Fruit fly (Drosophila melanogaster) whole organism, adult: ENCODE results near the gene CG15602.

ENCODE experiments used
- CG1620 ChIP-seq: fragments of 200-800 bp; sonication (Bioruptor generic); optimal IDR thresholded peaks from 2 replicates; lab custom pipeline; 2016; ENCODE audit warnings: missing biosample characterization, missing genetic modification characterization
- CG33017 ChIP-seq: fragments of 200-800 bp; sonication (Bioruptor generic); optimal IDR thresholded peaks from 2 replicates; lab custom pipeline; 2018; ENCODE audit warnings: missing biosample characterization, mild to moderate bottlenecking, missing genetic modification characterization, moderate library complexity
- CG7045 ChIP-seq: fragments of 200-800 bp; sonication (Bioruptor generic); optimal IDR thresholded peaks from 2 replicates; lab custom pipeline; 2017; ENCODE audit warnings: missing biosample characterization, mild to moderate bottlenecking, missing genetic modification characterization
- CG7101 ChIP-seq: fragments of 200-800 bp; sonication (Bioruptor generic); optimal IDR thresholded peaks from 2 replicates; lab custom pipeline; 2018; ENCODE audit warnings: missing biosample characterization, mild to moderate bottlenecking, missing genetic modification characterization, moderate library complexity
- Crg-1 ChIP-seq: fragments of 200-800 bp; sonication (Bioruptor generic); optimal IDR thresholded peaks from 2 replicates; lab custom pipeline; 2016; ENCODE audit warnings: missing biosample characterization, missing genetic modification characterization
- Hr96 ChIP-seq: fragments of 200-800 bp; sonication (Bioruptor generic); optimal IDR thresholded peaks from 2 replicates; lab custom pipeline; 2016; ENCODE audit warnings: missing biosample characterization, missing genetic modification characterization
- Mnt ChIP-seq: fragments of 200-800 bp; sonication (Bioruptor generic); optimal IDR thresholded peaks from 2 replicates; lab custom pipeline; 2016; ENCODE audit warnings: missing biosample characterization, mild to moderate bottlenecking, missing genetic modification characterization
- bab1 ChIP-seq: fragments of 200-800 bp; sonication (Bioruptor generic); optimal IDR thresholded peaks from 3 replicates; lab custom pipeline; 2019; ENCODE audit warnings: missing biosample characterization, mild to moderate bottlenecking, missing genetic modification characterization, moderate library complexity
- cnc ChIP-seq, 2 experiments: fragments of >200 bp; optimal IDR thresholded peaks; 2 replicates each; lab custom pipeline; 2017
- kay ChIP-seq: fragments of 200-800 bp; sonication (Bioruptor generic); peaks from one replicate; lab custom pipeline; 2016; ENCODE audit warnings: missing biosample characterization, missing genetic modification characterization, borderline replicate concordance
- tj ChIP-seq: fragments of 200-800 bp; sonication (Bioruptor generic); optimal IDR thresholded peaks from 3 replicates; lab custom pipeline; 2017; ENCODE audit warnings: missing biosample characterization, mild to moderate bottlenecking, missing genetic modification characterization, moderate library complexity

DNA sequence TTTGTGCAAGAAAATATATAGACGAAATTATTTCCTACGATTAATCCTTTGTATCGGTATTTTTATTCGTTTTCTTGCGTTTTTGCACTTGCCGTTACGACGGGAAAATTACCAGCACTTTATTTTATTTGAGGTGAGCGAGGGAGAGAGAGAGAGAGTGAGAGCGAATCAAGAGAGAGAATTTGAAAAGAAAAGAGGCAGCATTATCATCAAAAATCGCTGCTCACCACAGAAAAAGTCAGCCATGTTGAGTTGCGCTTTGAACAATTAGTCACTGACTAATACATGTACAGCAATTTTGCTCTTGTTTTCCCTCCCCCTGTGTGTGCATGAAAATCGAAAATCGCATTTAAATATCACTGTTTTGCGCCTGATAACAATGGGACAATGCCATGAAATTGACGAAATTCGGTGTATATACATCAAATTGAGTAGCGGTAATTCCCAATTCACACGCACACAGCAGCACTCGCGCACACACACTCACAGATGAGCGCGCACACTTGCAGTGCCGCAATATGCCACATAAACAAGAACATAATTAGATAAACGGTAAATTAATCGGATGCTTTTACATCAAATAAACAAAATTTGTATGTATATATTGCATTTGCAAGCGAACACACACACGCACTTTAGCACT lies 35.5 kb downstream of the CG15602 start:
- TF ChIP-seq Mnt (peak; percentile 43), CG7101 (tag; lab: Kevin White, UChicago) (no peak), tj (GFP tag; lab: Kevin White, UChicago) (peak; percentile 80), Crg-1 (GFP tag; lab: Kevin White, UChicago) (no peak), CG1620 (GFP tag; lab: Kevin White, UChicago) (no peak), kay (peak; percentile 96), Hr96 (no peak), bab1 (no peak), cnc (optimal IDR thresholded peaks at IDR 0.05; lab: Kevin White, UChicago) (no peak), CG33017 (tag; lab: Kevin White, UChicago) (no peak), CG7045 (GFP tag; lab: Kevin White, UChicago) (no peak)
